Fruit fly (Drosophila melanogaster) whole organism, pupa: ENCODE data around the gene CG43095.

Source experiments
- CG10348 ChIP-seq: fragments of 200-800 bp; sonication (Bioruptor generic); IDR thresholded peaks from 2 replicates; pipeline ENCODE4 v1.3.6; 2022; ENCODE audit warnings: missing biosample characterization, missing genetic modification characterization
- CG12605 ChIP-seq: fragments of 200-800 bp; sonication (Bioruptor generic); IDR thresholded peaks from 2 replicates; pipeline ENCODE4 v1.3.6; 2022; ENCODE audit warnings: missing biosample characterization, missing genetic modification characterization
- CG13204 ChIP-seq: fragments of 200-800 bp; sonication (Bioruptor generic); optimal IDR thresholded peaks from 2 replicates; lab custom pipeline; 2018; ENCODE audit warnings: missing biosample characterization, mild to moderate bottlenecking, missing genetic modification characterization, moderate library complexity
- CG32121 ChIP-seq: fragments of 200-800 bp; sonication (Bioruptor generic); IDR thresholded peaks from 2 replicates; pipeline ENCODE4 v1.3.6; 2022; ENCODE audit warnings: missing biosample characterization, missing genetic modification characterization
- CG34367 ChIP-seq: fragments of 200-800 bp; sonication (Bioruptor generic); optimal IDR thresholded peaks from 2 replicates; lab custom pipeline; 2018; ENCODE audit warnings: missing biosample characterization, mild to moderate bottlenecking, missing genetic modification characterization
- CG4496 ChIP-seq: fragments of 200-800 bp; sonication (Bioruptor generic); IDR thresholded peaks from 3 replicates; pipeline ENCODE4 v1.3.6; 2022; ENCODE audit warnings: missing biosample characterization, missing genetic modification characterization
- CG8159 ChIP-seq: fragments of 200-800 bp; sonication (Bioruptor generic); optimal IDR thresholded peaks from 3 replicates; lab custom pipeline; 2018; ENCODE audit warnings: missing biosample characterization, mild to moderate bottlenecking, missing genetic modification characterization, moderate library complexity
- CG8301 ChIP-seq: fragments of 200-800 bp; sonication (Bioruptor generic); optimal IDR thresholded peaks from 2 replicates; lab custom pipeline; 2018; ENCODE audit warnings: missing biosample characterization, mild to moderate bottlenecking, missing genetic modification characterization
- D1 ChIP-seq: fragments of 200-800 bp; sonication (Bioruptor generic); optimal IDR thresholded peaks from 2 replicates; lab custom pipeline; 2018; ENCODE audit warnings: missing biosample characterization, mild to moderate bottlenecking, missing genetic modification characterization, moderate library complexity
- EcR ChIP-seq: fragments of 200-800 bp; sonication (Bioruptor generic); optimal IDR thresholded peaks from 3 replicates; lab custom pipeline; 2019; ENCODE audit warnings: missing biosample characterization, missing genetic modification characterization, mild to moderate bottlenecking, moderate library complexity, missing genetic modification reagents
- Ets98B ChIP-seq: fragments of 200-800 bp; sonication (Bioruptor generic); IDR thresholded peaks from 2 replicates; pipeline ENCODE4 v1.3.6; 2022; ENCODE audit warnings: missing biosample characterization, missing genetic modification characterization
- Pif1A ChIP-seq: fragments of 200-800 bp; sonication (Bioruptor generic); optimal IDR thresholded peaks from 3 replicates; lab custom pipeline; 2016; ENCODE audit warnings: missing biosample characterization, missing genetic modification characterization
- fd96Ca ChIP-seq: fragments of 200-800 bp; sonication (Bioruptor generic); IDR thresholded peaks from 3 replicates; pipeline ENCODE4 v1.3.6; 2022; ENCODE audit warnings: missing biosample characterization, missing genetic modification characterization
- rn ChIP-seq: fragments of 200-800 bp; sonication (Bioruptor generic); IDR thresholded peaks from 2 replicates; pipeline ENCODE4 v1.3.6; 2022; ENCODE audit warnings: missing biosample characterization, missing genetic modification characterization

dm6 chr3R:22750039-22750438 is 21.5 kb downstream of the CG43095 start:
- no peak for TF ChIP-seq CG4496 (GFP tag; lab: Robert Waterston, UW)
- no peak for TF ChIP-seq EcR (GFP tag; lab: Kevin White, UChicago)
- TF ChIP-seq CG34367 (tag; lab: Kevin White, UChicago), result no peak
- no peak for TF ChIP-seq Ets98B (GFP tag; lab: Robert Waterston, UW)
- TF ChIP-seq CG12605, result no peak
- no peak for TF ChIP-seq rn (GFP tag; lab: Robert Waterston, UW)
- TF ChIP-seq CG13204 (GFP tag; lab: Kevin White, UChicago), result no peak
- no peak for TF ChIP-seq CG8301 (tag; lab: Kevin White, UChicago)
- no peak for TF ChIP-seq CG8159 (tag; lab: Kevin White, UChicago)
- TF ChIP-seq fd96Ca (GFP tag; lab: Robert Waterston, UW), result no peak
- no peak for TF ChIP-seq Pif1A (GFP tag; lab: Kevin White, UChicago)
- TF ChIP-seq CG10348 (GFP tag; lab: Robert Waterston, UW), result no peak
- TF ChIP-seq D1 (tag; lab: Kevin White, UChicago), result no peak
- no peak for TF ChIP-seq CG32121 (GFP tag; lab: Robert Waterston, UW)
